Fruit fly (Drosophila melanogaster) whole organism, embryonic: ENCODE data around the gene CG42571.

Experiments
- Adf1 ChIP-seq: fragments of 200-800 bp; sonication (Bioruptor generic); IDR thresholded peaks from 2 replicates; pipeline ENCODE4 v1.3.6; 2022; ENCODE audit warnings: missing biosample characterization, missing genetic modification characterization
- Aef1 ChIP-seq: fragments of 200-800 bp; sonication (Bioruptor generic); IDR thresholded peaks from 3 replicates; pipeline ENCODE4 v1.3.6; 2022; ENCODE audit warnings: missing biosample characterization, missing genetic modification characterization
- Bteb2 ChIP-seq: fragments of 200-800 bp; sonication (Bioruptor generic); optimal IDR thresholded peaks from 2 replicates; lab custom pipeline; 2016; ENCODE audit warnings: missing biosample characterization, missing genetic modification characterization
- CG10209 ChIP-seq: fragments of 200-800 bp; sonication (Bioruptor generic); optimal IDR thresholded peaks from 3 replicates; lab custom pipeline; 2017; ENCODE audit warnings: missing biosample characterization, mild to moderate bottlenecking, missing genetic modification characterization, missing genetic modification reagents
- CG11093 ChIP-seq: fragments of 200-800 bp; sonication (Bioruptor generic); IDR thresholded peaks from 3 replicates; pipeline ENCODE4 v1.3.6; 2022; ENCODE audit warnings: missing biosample characterization, missing genetic modification characterization
- CG13894 ChIP-seq: fragments of 200-800 bp; sonication (Bioruptor generic); optimal IDR thresholded peaks from 3 replicates; lab custom pipeline; 2018; ENCODE audit warnings: missing biosample characterization, mild to moderate bottlenecking, missing genetic modification characterization, moderate library complexity
- CG16779 ChIP-seq: fragments of 200-800 bp; sonication (Bioruptor generic); IDR thresholded peaks from 2 replicates; pipeline ENCODE4 v1.3.6; 2022; ENCODE audit warnings: missing biosample characterization, missing genetic modification characterization
- CG16815 ChIP-seq: fragments of 200-800 bp; sonication (Bioruptor generic); optimal IDR thresholded peaks from 3 replicates; lab custom pipeline; 2017; ENCODE audit warnings: missing biosample characterization, mild to moderate bottlenecking, missing genetic modification characterization
- CG17361 ChIP-seq: fragments of 200-800 bp; sonication (Bioruptor generic); IDR thresholded peaks from 3 replicates; pipeline ENCODE4 v1.3.6; 2022; ENCODE audit warnings: missing biosample characterization, missing genetic modification characterization
- CG17568 ChIP-seq: fragments of 200-800 bp; sonication (Bioruptor generic); optimal IDR thresholded peaks from 2 replicates; lab custom pipeline; 2018; ENCODE audit warnings: missing biosample characterization, mild to moderate bottlenecking, missing genetic modification characterization, moderate library complexity
- CG1832 ChIP-seq: fragments of 200-800 bp; sonication (Bioruptor generic); optimal IDR thresholded peaks from 2 replicates; lab custom pipeline; 2017; ENCODE audit warnings: missing biosample characterization, mild to moderate bottlenecking, missing genetic modification characterization, inconsistent platforms
- CG18476 ChIP-seq: fragments of 200-800 bp; sonication (Bioruptor generic); optimal IDR thresholded peaks from 2 replicates; lab custom pipeline; 2016; ENCODE audit warnings: missing biosample characterization, mild to moderate bottlenecking, missing genetic modification characterization
- CG3838 ChIP-seq: fragments of 200-800 bp; sonication (Bioruptor generic); optimal IDR thresholded peaks from 3 replicates; lab custom pipeline; 2016; ENCODE audit warnings: missing biosample characterization, missing genetic modification characterization
- CG4617 ChIP-seq: fragments of 200-800 bp; sonication (Bioruptor generic); optimal IDR thresholded peaks from 3 replicates; lab custom pipeline; 2016; ENCODE audit warnings: missing biosample characterization, missing genetic modification characterization, borderline replicate concordance
- CG4854 ChIP-seq: fragments of 200-800 bp; sonication (Bioruptor generic); optimal IDR thresholded peaks from 2 replicates; lab custom pipeline; 2016; ENCODE audit warnings: missing biosample characterization, missing genetic modification characterization, inconsistent platforms
- CG6689 ChIP-seq: fragments of 200-800 bp; sonication (Bioruptor generic); IDR thresholded peaks from 2 replicates; pipeline ENCODE4 v1.3.6; 2022; ENCODE audit warnings: missing biosample characterization, missing genetic modification characterization
- CG7357 ChIP-seq: fragments of 200-800 bp; sonication (Bioruptor generic); IDR thresholded peaks from 3 replicates; pipeline ENCODE4 v1.3.6; 2022; ENCODE audit warnings: missing biosample characterization, missing genetic modification characterization
- CG8089 ChIP-seq: fragments of 200-800 bp; sonication (Bioruptor generic); optimal IDR thresholded peaks from 3 replicates; lab custom pipeline; 2016; ENCODE audit warnings: missing biosample characterization, missing genetic modification characterization
- CG8359 ChIP-seq: fragments of 200-800 bp; sonication (Bioruptor generic); optimal IDR thresholded peaks from 2 replicates; lab custom pipeline; 2017; ENCODE audit warnings: missing biosample characterization, mild to moderate bottlenecking, missing genetic modification characterization, borderline replicate concordance
- CG9609 ChIP-seq: fragments of 200-800 bp; sonication (Bioruptor generic); optimal IDR thresholded peaks from 3 replicates; lab custom pipeline; 2016; ENCODE audit warnings: missing biosample characterization, missing genetic modification characterization
- CkIIα-i1 ChIP-seq: fragments of 200-800 bp; sonication (Bioruptor generic); IDR thresholded peaks from 2 replicates; pipeline ENCODE4 v1.3.6; 2022; ENCODE audit warnings: missing biosample characterization, missing genetic modification characterization
- ERR ChIP-seq: fragments of 200-800 bp; sonication (Bioruptor generic); optimal IDR thresholded peaks from 2 replicates; lab custom pipeline; 2016; ENCODE audit warnings: missing biosample characterization, missing genetic modification characterization
- Fer3 ChIP-seq: fragments of 200-800 bp; sonication (Bioruptor generic); optimal IDR thresholded peaks from 2 replicates; lab custom pipeline; 2018; ENCODE audit warnings: missing biosample characterization, mild to moderate bottlenecking, missing genetic modification characterization, moderate library complexity
- HLH4C ChIP-seq: fragments of 200-800 bp; sonication (Bioruptor generic); IDR thresholded peaks from 3 replicates; pipeline ENCODE4 v1.3.6; 2022; ENCODE audit warnings: missing biosample characterization, missing genetic modification characterization; ENCODE audit not compliant: partially characterized antibody
- HmgD ChIP-seq: fragments of 200-800 bp; sonication (Bioruptor generic); optimal IDR thresholded peaks from 3 replicates; lab custom pipeline; 2016; ENCODE audit warnings: missing biosample characterization, missing genetic modification characterization
- MTF-1 ChIP-seq: fragments of 200-800 bp; sonication (Bioruptor generic); optimal IDR thresholded peaks from 2 replicates; lab custom pipeline; 2018; ENCODE audit warnings: missing biosample characterization, mild to moderate bottlenecking, missing genetic modification characterization, borderline replicate concordance
- Neu2 ChIP-seq: fragments of 200-800 bp; sonication (Bioruptor generic); optimal IDR thresholded peaks from 3 replicates; lab custom pipeline; 2016; ENCODE audit warnings: missing biosample characterization, missing genetic modification characterization, borderline replicate concordance
- Side ChIP-seq: fragments of 200-800 bp; sonication (Bioruptor generic); optimal IDR thresholded peaks from 2 replicates; lab custom pipeline; 2016; ENCODE audit warnings: missing biosample characterization, missing genetic modification characterization
- Usf ChIP-seq: fragments of 200-800 bp; sonication (Bioruptor generic); optimal IDR thresholded peaks from 2 replicates; lab custom pipeline; 2017; ENCODE audit warnings: missing genotype, missing biosample characterization, missing genetic modification characterization
- Vsx1 ChIP-seq: fragments of 200-800 bp; sonication (Bioruptor generic); optimal IDR thresholded peaks from 2 replicates; lab custom pipeline; 2017; ENCODE audit warnings: missing biosample characterization, mild to moderate bottlenecking, missing genetic modification characterization, missing genetic modification reagents
- aop ChIP-seq: fragments of 200-800 bp; sonication (Bioruptor generic); IDR thresholded peaks from 2 replicates; pipeline ENCODE4 v1.3.6; 2022; ENCODE audit warnings: missing biosample characterization, missing genetic modification characterization
- ap ChIP-seq: fragments of 200-800 bp; sonication (Bioruptor generic); IDR thresholded peaks from 2 replicates; pipeline ENCODE4 v1.3.6; 2022; ENCODE audit warnings: missing biosample characterization, missing genetic modification characterization
- ara ChIP-seq: fragments of 200-800 bp; sonication (Bioruptor generic); IDR thresholded peaks from 2 replicates; pipeline ENCODE4 v1.3.6; 2022; ENCODE audit warnings: missing biosample characterization, missing genetic modification characterization
- bcd ChIP-seq: fragments of 200-800 bp; sonication (Bioruptor generic); optimal IDR thresholded peaks from 2 replicates; lab custom pipeline; 2017; ENCODE audit warnings: missing biosample characterization, mild to moderate bottlenecking, missing genetic modification characterization
- cg ChIP-seq: fragments of 200-800 bp; sonication (Bioruptor generic); optimal IDR thresholded peaks from 3 replicates; lab custom pipeline; 2019; ENCODE audit warnings: missing biosample characterization, mild to moderate bottlenecking, missing genetic modification characterization, moderate library complexity
- fd102C ChIP-seq: fragments of 200-800 bp; sonication (Bioruptor generic); optimal IDR thresholded peaks from 2 replicates; lab custom pipeline; 2018; ENCODE audit warnings: missing biosample characterization, mild to moderate bottlenecking, missing genetic modification characterization, moderate library complexity
- gcm2 ChIP-seq: fragments of 200-800 bp; sonication (Bioruptor generic); optimal IDR thresholded peaks from 2 replicates; lab custom pipeline; 2016; ENCODE audit warnings: missing biosample characterization, missing genetic modification characterization
- gt ChIP-seq: fragments of 200-800 bp; sonication (Bioruptor generic); IDR thresholded peaks from 2 replicates; pipeline ENCODE4 v1.3.6; 2022; ENCODE audit warnings: missing biosample characterization, missing genetic modification characterization
- inv ChIP-seq: fragments of 200-800 bp; sonication (Bioruptor generic); IDR thresholded peaks from 2 replicates; pipeline ENCODE4 v1.3.6; 2022; ENCODE audit warnings: missing biosample characterization, missing genetic modification characterization; ENCODE audit not compliant: partially characterized antibody
- klu ChIP-seq: fragments of 200-800 bp; sonication (Bioruptor generic); IDR thresholded peaks from 2 replicates; pipeline ENCODE4 v1.3.6; 2022; ENCODE audit warnings: missing biosample characterization, missing genetic modification characterization
- lilli ChIP-seq: fragments of 200-800 bp; sonication (Bioruptor generic); optimal IDR thresholded peaks from 3 replicates; lab custom pipeline; 2016; ENCODE audit warnings: missing biosample characterization, missing genetic modification characterization
- lmd ChIP-seq: fragments of 200-800 bp; sonication (Bioruptor generic); IDR thresholded peaks from 2 replicates; pipeline ENCODE4 v1.3.6; 2022; ENCODE audit warnings: missing biosample characterization, missing genetic modification characterization
- odd ChIP-seq: fragments of 200-800 bp; sonication (Bioruptor generic); optimal IDR thresholded peaks from 2 replicates; lab custom pipeline; 2017; ENCODE audit warnings: missing biosample characterization, mild to moderate bottlenecking, missing genetic modification characterization
- p53 ChIP-seq: fragments of 200-800 bp; sonication (Bioruptor generic); optimal IDR thresholded peaks from 2 replicates; lab custom pipeline; 2016; ENCODE audit warnings: missing biosample characterization, missing genetic modification characterization
- peb ChIP-seq: fragments of 200-800 bp; sonication (Bioruptor generic); IDR thresholded peaks from 2 replicates; pipeline ENCODE4 v1.3.6; 2022; ENCODE audit warnings: missing biosample characterization, missing genetic modification characterization
- psq ChIP-seq: fragments of 200-800 bp; sonication (Bioruptor generic); optimal IDR thresholded peaks from 2 replicates; lab custom pipeline; 2017; ENCODE audit warnings: missing biosample characterization, missing genetic modification characterization
- scrt ChIP-seq: fragments of 200-800 bp; sonication (Bioruptor generic); optimal IDR thresholded peaks from 2 replicates; lab custom pipeline; 2018; ENCODE audit warnings: missing biosample characterization, mild to moderate bottlenecking, missing genetic modification characterization, moderate library complexity
- slbo ChIP-seq: fragments of 200-800 bp; sonication (Bioruptor generic); IDR thresholded peaks from 2 replicates; pipeline ENCODE4 v1.3.6; 2022; ENCODE audit warnings: missing biosample characterization, missing genetic modification characterization
- sob ChIP-seq: fragments of 200-800 bp; sonication (Bioruptor generic); IDR thresholded peaks from 2 replicates; pipeline ENCODE4 v1.3.6; 2022; ENCODE audit warnings: missing biosample characterization, missing genetic modification characterization
- zf30C ChIP-seq: fragments of 200-800 bp; sonication (Bioruptor generic); optimal IDR thresholded peaks from 3 replicates; lab custom pipeline; 2018; ENCODE audit warnings: missing biosample characterization, mild to moderate bottlenecking, missing genetic modification characterization

The CG42571 gene

dm6 chr3L:15715788-15716503 lies at the start of gene CG42571:
CG42571 (plus strand) TSS chr3L:15716453.
- TF ChIP-seq CG8359 (GFP tag; lab: Kevin White, UChicago) (peak; percentile 50), lilli (GFP tag; lab: Kevin White, UChicago) (no peak), CG10209 (peak; percentile 56), Fer3 (tag; lab: Kevin White, UChicago) (no peak), CG4854 (no peak), CG18476 (GFP tag; lab: Kevin White, UChicago) (no peak), klu (no peak), lmd (GFP tag; lab: Robert Waterston, UW) (no peak), odd (GFP tag; lab: Kevin White, UChicago) (peak; percentile 53), CG4617 (GFP tag; lab: Kevin White, UChicago) (no peak), ap (GFP tag; lab: Robert Waterston, UW) (no peak), gt (GFP tag; lab: Robert Waterston, UW) (no peak), Vsx1 (GFP tag; lab: Kevin White, UChicago) (peak; percentile 5), CG3838 (GFP tag; lab: Kevin White, UChicago) (peak; percentile 38), CG17568 (peak; percentile 28), CG1832 (GFP tag; lab: Kevin White, UChicago) (no peak), aop (GFP tag; lab: Robert Waterston, UW) (no peak), Usf (GFP tag; lab: Kevin White, UChicago) (no peak), Neu2 (GFP tag; lab: Kevin White, UChicago) (no peak), ara (GFP tag; lab: Robert Waterston, UW) (peak; percentile 63; the same call in 1 of the 2 replicates), slbo (GFP tag; lab: Robert Waterston, UW) (no peak), CG8089 (GFP tag; lab: Kevin White, UChicago) (peak; percentile 52), CG11093 (GFP tag; lab: Robert Waterston, UW) (no peak), inv (GFP tag; lab: Robert Waterston, UW) (no peak), gcm2 (no peak), Side (GFP tag; lab: Kevin White, UChicago) (peak; percentile 6), HmgD (GFP tag; lab: Kevin White, UChicago) (no peak), Aef1 (GFP tag; lab: Robert Waterston, UW) (no peak), CG17361 (GFP tag; lab: Robert Waterston, UW) (no peak; the same call in 2 of the 3 replicates), ERR (GFP tag; lab: Kevin White, UChicago) (no peak), sob (GFP tag; lab: Robert Waterston, UW) (no peak), zf30C (GFP tag; lab: Kevin White, UChicago) (no peak), p53 (no peak), HLH4C (GFP tag; lab: Robert Waterston, UW) (0 out of 3 replicates have a peak, but pooled peaks have one; percentile 13), CG6689 (GFP tag; lab: Robert Waterston, UW) (no peak), MTF-1 (GFP tag; lab: Kevin White, UChicago) (peak; percentile 62), psq (GFP tag; lab: Kevin White, UChicago) (no peak), CG9609 (no peak), CkIIα-i1 (GFP tag; lab: Robert Waterston, UW) (no peak), CG16779 (GFP tag; lab: Robert Waterston, UW) (no peak), Bteb2 (GFP tag; lab: Kevin White, UChicago) (no peak), scrt (GFP tag; lab: Kevin White, UChicago) (no peak), cg (GFP tag; lab: Kevin White, UChicago) (no peak), Adf1 (GFP tag; lab: Robert Waterston, UW) (no peak), CG13894 (tag; lab: Kevin White, UChicago) (no peak), CG7357 (GFP tag; lab: Robert Waterston, UW) (no peak), CG16815 (GFP tag; lab: Kevin White, UChicago) (no peak), peb (no peak), bcd (GFP tag; lab: Kevin White, UChicago) (peak; percentile 15), fd102C (GFP tag; lab: Kevin White, UChicago) (peak; percentile 21)
